Fruit fly (Drosophila melanogaster): ENCODE measurements around the gene Nepl8.

The Nepl8 gene

dm6 chr2L:16526015-16526518 is 38.1 kb downstream of the Nepl8 start (continued):
- TF ChIP-seq CG8632 (GFP tag; optimal IDR thresholded peaks at IDR 0.05) (no peak), Smox (GFP tag; optimal IDR thresholded peaks at IDR 0.05) (no peak), net (GFP tag; optimal IDR thresholded peaks at IDR 0.05) (peak; percentile 47), fkh (GFP tag; optimal IDR thresholded peaks at IDR 0.05) (peak; percentile 97), Sox14 (GFP tag; optimal IDR thresholded peaks at IDR 0.05) (peak; percentile 78), CG6854 (GFP tag; optimal IDR thresholded peaks at IDR 0.05) (peak; percentile 76), Eip78C (GFP tag) (peak; percentile 72), CG10669 (GFP tag; optimal IDR thresholded peaks at IDR 0.05) (peak; percentile 26), Met (GFP tag; optimal IDR thresholded peaks at IDR 0.05) (peak; percentile 15), CG31627 (GFP tag; optimal IDR thresholded peaks at IDR 0.05) (no peak), Ets96B (tag; optimal IDR thresholded peaks at IDR 0.05) (peak; percentile 59), CG15336 (GFP tag; IDR thresholded peaks at IDR 0.05) (peak; percentile 70), CG16779 (tag; optimal IDR thresholded peaks at IDR 0.05) (peak; percentile 68), ss (GFP tag; optimal IDR thresholded peaks at IDR 0.05) (peak; percentile 79 to 85), svp (GFP tag) (peak; percentile 88), CG6276 (GFP tag; optimal IDR thresholded peaks at IDR 0.05) (peak; percentile 71), Lpt (GFP tag; optimal IDR thresholded peaks at IDR 0.05) (peak; percentile 92), CG11762 (GFP tag; optimal IDR thresholded peaks at IDR 0.05; ENCODE audit: insufficient read depth) (no peak), spab (GFP tag; optimal IDR thresholded peaks at IDR 0.05) (peak; percentile 34), Gug (GFP tag; IDR thresholded peaks at IDR 0.05) (peak; percentile 78), CG3919 (GFP tag; optimal IDR thresholded peaks at IDR 0.05) (peak; percentile 54), CG7368 (GFP tag; optimal IDR thresholded peaks at IDR 0.05) (peak; percentile 38), eg (GFP tag; IDR thresholded peaks at IDR 0.05) (peak; percentile 81), CG9139 (GFP tag; optimal IDR thresholded peaks at IDR 0.05) (peak; percentile 68), Blimp-1 (GFP tag; optimal IDR thresholded peaks at IDR 0.05) (peak; percentile 9), Hr38 (GFP tag; optimal IDR thresholded peaks at IDR 0.05) (no peak), dac (GFP tag; optimal IDR thresholded peaks at IDR 0.05) (peak; percentile 69), OdsH (GFP tag; optimal IDR thresholded peaks at IDR 0.05) (no peak), Sox15 (GFP tag; optimal IDR thresholded peaks at IDR 0.05) (no peak), Sox102F (GFP tag; optimal IDR thresholded peaks at IDR 0.05) (no peak), pdm3 (GFP tag; optimal IDR thresholded peaks at IDR 0.05) (no peak)

DNA sequence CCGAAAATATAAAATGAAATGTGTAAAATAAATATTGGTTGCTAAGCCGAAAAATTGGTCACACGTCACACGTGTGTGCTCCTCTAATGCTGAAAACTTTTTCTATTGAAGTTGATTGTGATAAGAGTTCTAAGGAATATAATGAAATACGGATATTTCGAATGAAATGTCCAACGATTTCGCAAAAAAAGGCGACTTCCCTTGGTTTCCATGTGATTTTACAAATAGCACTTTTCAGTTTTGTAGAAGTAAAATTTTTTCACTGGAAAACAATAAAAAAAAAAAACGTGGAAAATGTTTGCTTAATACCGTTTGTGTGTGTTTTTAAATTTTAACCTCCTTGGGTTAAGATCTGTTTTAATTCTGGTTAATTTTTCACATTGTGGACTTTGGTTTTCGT is 38.6 kb downstream of the Nepl8 start:
- TF ChIP-seq CG8319 (GFP tag; optimal IDR thresholded peaks at IDR 0.05), result no peak
- TF ChIP-seq CG10631 (GFP tag; optimal IDR thresholded peaks at IDR 0.05), result no peak
- peak; percentile 12 for TF ChIP-seq CG8632 (GFP tag; optimal IDR thresholded peaks at IDR 0.05)
- TF ChIP-seq lz (GFP tag; optimal IDR thresholded peaks at IDR 0.05), result peak; percentile 51
- peak; percentile 68 for TF ChIP-seq esn (GFP tag; optimal IDR thresholded peaks at IDR 0.05)
- peak; percentile 4 for TF ChIP-seq cyc (GFP tag; optimal IDR thresholded peaks at IDR 0.05)
- TF ChIP-seq Hr39 (GFP tag; optimal IDR thresholded peaks at IDR 0.05), result peak; percentile 67
- TF ChIP-seq acj6 (GFP tag; optimal IDR thresholded peaks at IDR 0.05), result peak; percentile 5
- TF ChIP-seq Lpt (GFP tag; optimal IDR thresholded peaks at IDR 0.05), result no peak
- TF ChIP-seq CG6792 (GFP tag; optimal IDR thresholded peaks at IDR 0.05), result no peak
- TF ChIP-seq svp (GFP tag), result peak; percentile 53
- TF ChIP-seq Eip78C (GFP tag), result peak; percentile 62
- TF ChIP-seq ss (GFP tag; optimal IDR thresholded peaks at IDR 0.05), result no peak
- TF ChIP-seq Met (GFP tag; optimal IDR thresholded peaks at IDR 0.05), result peak; percentile 63
- TF ChIP-seq Ets21C (GFP tag; optimal IDR thresholded peaks at IDR 0.05), result peak; percentile 43
- TF ChIP-seq dsx (GFP tag; optimal IDR thresholded peaks at IDR 0.05; ENCODE audit: poor library complexity, severe bottlenecking), result no peak
- TF ChIP-seq CG34406 (GFP tag; optimal IDR thresholded peaks at IDR 0.05), result no peak
- TF ChIP-seq Sox102F (GFP tag; optimal IDR thresholded peaks at IDR 0.05), result peak; percentile 55
- TF ChIP-seq CG31627 (GFP tag; optimal IDR thresholded peaks at IDR 0.05), result peak; percentile 54
- TF ChIP-seq topi (GFP tag; optimal IDR thresholded peaks at IDR 0.05), result no peak
- no peak for TF ChIP-seq Sox14 (GFP tag; optimal IDR thresholded peaks at IDR 0.05)
- peak; percentile 14 for TF ChIP-seq OdsH (GFP tag; optimal IDR thresholded peaks at IDR 0.05)
- peak; percentile 72 for TF ChIP-seq Smox (GFP tag; optimal IDR thresholded peaks at IDR 0.05)

All from whole organism, prepupa.